Worm (Caenorhabditis elegans): ENCODE measurements around the gene clec-240.

ce11 chrV:16992383-16992782 is 17.4 kb upstream of the clec-240 start:
- no peak for TF ChIP-seq ama-1 (optimal IDR thresholded peaks at IDR 0.05)
- no peak for TF ChIP-seq ceh-36 (tag; optimal IDR thresholded peaks at IDR 0.05)
- TF ChIP-seq flt-1 (GFP tag; IDR thresholded peaks at IDR 0.05): no peak
- no peak for TF ChIP-seq ceh-13 (GFP tag; optimal IDR thresholded peaks at IDR 0.05)
- TF ChIP-seq sea-1 (GFP tag; conservative IDR thresholded peaks at IDR 0.05): no peak
- TF ChIP-seq hmbx-1 (tag; optimal IDR thresholded peaks at IDR 0.05): no peak
- no peak for TF ChIP-seq tbx-37 (GFP tag; conservative IDR thresholded peaks at IDR 0.05)
- TF ChIP-seq aly-1 (tag; optimal IDR thresholded peaks at IDR 0.05): no peak
- no peak for TF ChIP-seq B0310.2 (tag; optimal IDR thresholded peaks at IDR 0.05)
- no peak for TF ChIP-seq pes-1 (GFP tag; IDR thresholded peaks at IDR 0.05)
- no peak for TF ChIP-seq scrt-1 (GFP tag; IDR thresholded peaks at IDR 0.05)
